Worm (Caenorhabditis elegans): Measurements from ENCODE around the gene R04D3.4.
A peak's percentile ranks its signal among the peaks of the same experiment; 100 is the strongest.

The R04D3.4 gene

ce11 chrX:13250163-13250562 is 38.5 kb downstream of the R04D3.4 start (continued):
- TF ChIP-seq snpc-4 (tag; optimal IDR thresholded peaks at IDR 0.05) (no peak), spr-3 (GFP tag; optimal IDR thresholded peaks at IDR 0.05) (no peak), lin-38 (GFP tag; IDR thresholded peaks at IDR 0.05) (no peak), dmd-6 (GFP tag; IDR thresholded peaks at IDR 0.05) (peak; percentile 83), sdz-12 (GFP tag; optimal IDR thresholded peaks at IDR 0.05) (no peak), unc-39 (tag; optimal IDR thresholded peaks at IDR 0.05) (no peak), zag-1 (tag; optimal IDR thresholded peaks at IDR 0.05) (no peak), T26A8.4 (GFP tag; IDR thresholded peaks at IDR 0.05) (no peak), ceh-20 (GFP tag; IDR thresholded peaks at IDR 0.05) (no peak), Y105C5A.15 (GFP tag; IDR thresholded peaks at IDR 0.05) (no peak), madf-5 (GFP tag; IDR thresholded peaks at IDR 0.05) (no peak), nhr-10 (tag; optimal IDR thresholded peaks at IDR 0.05) (peak; percentile 86), snpc-1.2 (GFP tag; IDR thresholded peaks at IDR 0.05) (no peak), F37D6.2 (tag; optimal IDR thresholded peaks at IDR 0.05) (no peak), arid-1 (GFP tag; conservative IDR thresholded peaks at IDR 0.05) (0 out of 2 replicates have a peak, but pooled peaks have one; percentile 29), ceh-82 (tag; optimal IDR thresholded peaks at IDR 0.05) (no peak), mdl-1 (tag; optimal IDR thresholded peaks at IDR 0.05) (peak; percentile 38 to 90), ztf-7 (tag; optimal IDR thresholded peaks at IDR 0.05) (no peak), F44E2.7 (GFP tag; IDR thresholded peaks at IDR 0.05) (no peak), ama-1 (optimal IDR thresholded peaks at IDR 0.05) (no peak), lir-3 (tag; optimal IDR thresholded peaks at IDR 0.05) (no peak), ctbp-1 (GFP tag; IDR thresholded peaks at IDR 0.05) (no peak), nhr-11 (tag; optimal IDR thresholded peaks at IDR 0.05) (no peak), tra-1 (GFP tag; IDR thresholded peaks at IDR 0.05) (peak; percentile 65; the same call in 1 of the 2 replicates), ceh-32 (tag; optimal IDR thresholded peaks at IDR 0.05; ENCODE audit: poor library complexity) (no peak), unc-130 (GFP tag; optimal IDR thresholded peaks at IDR 0.05) (no peak), zfp-2 (tag; optimal IDR thresholded peaks at IDR 0.05) (no peak), lin-13 (GFP tag; optimal IDR thresholded peaks at IDR 0.05) (no peak), jun-1 (tag; optimal IDR thresholded peaks at IDR 0.05) (no peak), zip-11 (GFP tag; IDR thresholded peaks at IDR 0.05) (no peak), spr-1 (tag; optimal IDR thresholded peaks at IDR 0.05) (no peak), duxl-1 (tag; optimal IDR thresholded peaks at IDR 0.05; ENCODE audit: poor library complexity) (no peak), nhr-42 (GFP tag; IDR thresholded peaks at IDR 0.05) (0 out of 2 replicates have a peak, but pooled peaks have one; percentile 15), D1046.2 (GFP tag; IDR thresholded peaks at IDR 0.05) (no peak), nhr-237 (tag; optimal IDR thresholded peaks at IDR 0.05) (no peak), egl-43 (GFP tag; IDR thresholded peaks at IDR 0.05) (no peak), hmg-1.1 (GFP tag; IDR thresholded peaks at IDR 0.05) (peak; percentile 34; the same call in 1 of the 2 replicates), nhr-102 (tag; optimal IDR thresholded peaks at IDR 0.05) (peak; percentile 28), dmd-8 (GFP tag; IDR thresholded peaks at IDR 0.05) (no peak), ZK337.2 (GFP tag; IDR thresholded peaks at IDR 0.05) (no peak), nhr-76 (tag; optimal IDR thresholded peaks at IDR 0.05) (no peak), tag-97 (GFP tag; IDR thresholded peaks at IDR 0.05) (no peak), hif-1 (tag; optimal IDR thresholded peaks at IDR 0.05) (peak in 1 of 2 experiments; percentile 41), Y75B8A.6 (GFP tag; IDR thresholded peaks at IDR 0.05) (no peak), ZK546.5 (tag; optimal IDR thresholded peaks at IDR 0.05) (no peak), nhr-41 (GFP tag; IDR thresholded peaks at IDR 0.05) (no peak), nhr-28 (tag; optimal IDR thresholded peaks at IDR 0.05) (peak; percentile 95), mxl-2 (GFP tag; conservative IDR thresholded peaks at IDR 0.05) (no peak), egl-27 (tag; optimal IDR thresholded peaks at IDR 0.05) (no peak), ztf-11 (tag; optimal IDR thresholded peaks at IDR 0.05) (no peak), dpl-1 (GFP tag; optimal IDR thresholded peaks at IDR 0.05) (no peak), zip-2 (tag; optimal IDR thresholded peaks at IDR 0.05) (no peak), daf-12 (tag; optimal IDR thresholded peaks at IDR 0.05) (no peak)

Data from whole organism, L4 larva.